Fruit fly (Drosophila melanogaster): ENCODE results near the gene dpr5.

dpr5 gene

DNA sequence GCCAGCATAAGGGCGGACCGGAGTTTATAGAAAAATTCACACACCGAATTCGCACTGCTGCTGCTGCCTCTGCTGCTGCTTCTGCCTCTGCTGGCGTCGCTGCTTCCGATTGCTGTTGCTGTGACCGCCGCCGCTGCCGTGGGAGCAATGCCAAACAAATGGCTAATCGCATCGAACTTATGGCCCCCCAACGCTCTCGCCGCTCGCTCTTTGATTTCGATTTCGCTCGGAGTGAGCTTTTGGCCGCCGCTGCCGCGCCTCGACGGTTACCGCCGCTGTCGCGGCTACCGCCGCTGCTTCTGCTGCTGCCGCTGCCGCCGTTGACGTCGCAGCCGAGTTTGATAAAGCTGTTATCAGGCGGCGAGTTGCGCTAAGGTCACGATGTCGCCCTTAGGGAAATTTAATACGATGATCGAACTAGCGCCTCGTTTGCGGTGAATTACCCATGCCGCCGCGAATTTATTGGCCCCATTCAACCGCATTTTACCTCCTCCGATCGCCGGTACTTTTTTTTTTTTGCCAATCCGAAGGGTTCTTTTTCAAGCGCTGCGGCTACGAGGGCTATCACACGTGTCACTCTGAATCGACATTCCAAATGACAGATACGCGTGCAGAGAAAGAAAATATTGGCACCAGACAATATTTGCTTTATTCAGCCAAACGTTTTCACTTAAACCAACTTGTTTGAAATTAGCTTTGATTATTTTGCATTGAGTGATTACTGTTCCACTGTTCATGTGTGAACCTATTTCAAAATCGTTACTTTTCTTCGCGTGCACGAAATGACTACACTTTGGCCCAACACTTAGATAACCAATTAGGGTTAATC lies 41.5 kb upstream of the dpr5 start (continued):
- TF ChIP-seq Ets97D (GFP tag; optimal IDR thresholded peaks at IDR 0.05) (no peak), CG13287 (GFP tag; IDR thresholded peaks at IDR 0.05; ENCODE audit: partially characterized antibody) (peak; percentile 13; the same call in 1 of the 2 replicates), Xbp1 (GFP tag; optimal IDR thresholded peaks at IDR 0.05) (peak; percentile 68), CG18764 (GFP tag; optimal IDR thresholded peaks at IDR 0.05) (peak; percentile 44), chm (GFP tag; IDR thresholded peaks at IDR 0.05) (peak; percentile 68), CG4424 (GFP tag; optimal IDR thresholded peaks at IDR 0.05) (peak; percentile 57), Fer1 (GFP tag; optimal IDR thresholded peaks at IDR 0.05) (peak; percentile 53), Doc2 (GFP tag; IDR thresholded peaks at IDR 0.05) (peak; percentile 64; the same call in 1 of the 2 replicates), salm (tag; optimal IDR thresholded peaks at IDR 0.05) (no peak), CG1602 (GFP tag; optimal IDR thresholded peaks at IDR 0.05) (peak; percentile 33), gem (tag; optimal IDR thresholded peaks at IDR 0.05) (peak; percentile 71), Usf (GFP tag; optimal IDR thresholded peaks at IDR 0.05) (no peak), CHES-1-like (GFP tag; optimal IDR thresholded peaks at IDR 0.05) (peak; percentile 48), knrl (GFP tag; IDR thresholded peaks at IDR 0.05; ENCODE audit: partially characterized antibody) (no peak), HLH3B (GFP tag; IDR thresholded peaks at IDR 0.05) (peak; percentile 72), C15 (GFP tag; IDR thresholded peaks at IDR 0.05) (peak; percentile 77; the same call in 2 of the 3 replicates), HmgD (GFP tag; optimal IDR thresholded peaks at IDR 0.05) (no peak), CG11696 (GFP tag; IDR thresholded peaks at IDR 0.05) (no peak), eve (GFP tag; optimal IDR thresholded peaks at IDR 0.05) (peak in 1 of 2 experiments; percentile 65), unc-4 (GFP tag; IDR thresholded peaks at IDR 0.05; ENCODE audit: partially characterized antibody) (no peak), Opbp (GFP tag; IDR thresholded peaks at IDR 0.05; ENCODE audit: partially characterized antibody) (no peak), CG10321 (GFP tag; IDR thresholded peaks at IDR 0.05) (no peak), Dip2 (GFP tag; IDR thresholded peaks at IDR 0.05) (peak; percentile 33; the same call in 1 of the 2 replicates), zf30C (GFP tag; optimal IDR thresholded peaks at IDR 0.05) (no peak), stc (GFP tag; IDR thresholded peaks at IDR 0.05) (peak; percentile 54; the same call in 1 of the 2 replicates), CG1647 (GFP tag; optimal IDR thresholded peaks at IDR 0.05) (peak; percentile 62), wor (GFP tag; IDR thresholded peaks at IDR 0.05) (peak; percentile 43; the same call in 1 of the 2 replicates), mirr (GFP tag; optimal IDR thresholded peaks at IDR 0.05) (peak; percentile 26), row (GFP tag; IDR thresholded peaks at IDR 0.05) (peak; percentile 90), sd (tag; optimal IDR thresholded peaks at IDR 0.05) (peak; percentile 88), cas (GFP tag; IDR thresholded peaks at IDR 0.05) (peak; percentile 62; the same call in 1 of the 2 replicates), tgo (GFP tag; IDR thresholded peaks at IDR 0.05) (peak; percentile 85), CG10654 (GFP tag; optimal IDR thresholded peaks at IDR 0.05) (peak; percentile 65), vvl (GFP tag; IDR thresholded peaks at IDR 0.05) (peak; percentile 77; the same call in 1 of the 2 replicates), GATAe (GFP tag; conservative IDR thresholded peaks at IDR 0.05) (peak; percentile 90), prd (optimal IDR thresholded peaks at IDR 0.05) (no peak), prd (GFP tag; IDR thresholded peaks at IDR 0.05) (peak; percentile 86), so (GFP tag; IDR thresholded peaks at IDR 0.05) (peak; percentile 77; the same call in 2 of the 3 replicates), dmrt99B (tag; optimal IDR thresholded peaks at IDR 0.05) (peak; percentile 68), CG14860 (GFP tag; IDR thresholded peaks at IDR 0.05; ENCODE audit: partially characterized antibody) (no peak), H15 (GFP tag; IDR thresholded peaks at IDR 0.05) (peak; percentile 80), CG1024 (GFP tag; IDR thresholded peaks at IDR 0.05) (no peak), zfh2 (GFP tag; optimal IDR thresholded peaks at IDR 0.05) (peak; percentile 61), CG7357 (GFP tag; IDR thresholded peaks at IDR 0.05) (peak; percentile 63), aop (GFP tag; IDR thresholded peaks at IDR 0.05) (no peak), sima (GFP tag; optimal IDR thresholded peaks at IDR 0.05) (peak; percentile 27), Ssrp (tag; optimal IDR thresholded peaks at IDR 0.05) (peak; percentile 44), CG18262 (tag; optimal IDR thresholded peaks at IDR 0.05) (peak; percentile 39), mld (GFP tag; IDR thresholded peaks at IDR 0.05; ENCODE audit: partially characterized antibody) (no peak), Rfx (GFP tag; IDR thresholded peaks at IDR 0.05) (peak; percentile 91)
